Worm (Caenorhabditis elegans) whole organism, young adult: ENCODE data around the gene sql-1.

Experiments
- cebp-1 ChIP-seq, 2 experiments: fragments of 200-800 bp in 1 of 2; sonication (Bioruptor generic) in 1 of 2; sonication (generic microtip) in 1 of 2; IDR thresholded peaks in 1 of 2; optimal IDR thresholded peaks in 1 of 2; 2 replicates each; pipeline versions ENCODE4 v1.3.6 to Lab custom; 2017 to 2022; ENCODE audit warnings: missing compliant biosample characterization in 2 of 2, missing genetic modification characterization in 2 of 2, mild to moderate bottlenecking in 1 of 2, missing genetic modification reagents in 1 of 2, moderate library complexity in 1 of 2
- ceh-91 ChIP-seq: fragments of 200-800 bp; sonication (Bioruptor generic); IDR thresholded peaks from 2 replicates; pipeline ENCODE4 v1.3.6; 2022; ENCODE audit warnings: missing genetic modification reagents, missing genetic modification characterization, missing compliant biosample characterization
- ekl-4 ChIP-seq: fragments of 200-800 bp; sonication (Bioruptor generic); IDR thresholded peaks from 2 replicates; pipeline ENCODE4 v1.3.6; 2022; ENCODE audit warnings: missing genetic modification reagents, missing genetic modification characterization, missing compliant biosample characterization
- him-1 ChIP-seq: sonication (generic microtip); optimal IDR thresholded peaks from 2 replicates; lab custom pipeline; 2016; ENCODE audit warnings: missing genotype, missing genetic modification reagents, missing genetic modification characterization, missing compliant biosample characterization
- let-607 ChIP-seq, 2 experiments: fragments of 200-800 bp in 1 of 2; sonication (Bioruptor generic) in 1 of 2; sonication (generic microtip) in 1 of 2; optimal IDR thresholded peaks; 2 replicates each; lab custom pipeline; 2016 to 2018; ENCODE audit warnings: mild to moderate bottlenecking in 2 of 2, missing compliant biosample characterization in 2 of 2, missing genetic modification characterization in 2 of 2, moderate library complexity in 2 of 2, missing genotype in 1 of 2
- nfyb-1 ChIP-seq: fragments of 200-800 bp; sonication (Bioruptor generic); IDR thresholded peaks from 2 replicates; pipeline ENCODE4 v1.3.6; 2022; ENCODE audit warnings: missing genetic modification reagents, missing genetic modification characterization, missing compliant biosample characterization
- sptf-2 ChIP-seq: fragments of 200-800 bp; sonication (Bioruptor generic); optimal IDR thresholded peaks from 2 replicates; lab custom pipeline; 2018; ENCODE audit warnings: mild to moderate bottlenecking, missing genetic modification characterization, missing compliant biosample characterization
- ztf-6 ChIP-seq: fragments of 200-800 bp; sonication (Bioruptor generic); IDR thresholded peaks from 2 replicates; pipeline ENCODE4 v1.3.6; 2022; ENCODE audit warnings: missing genetic modification reagents, missing genetic modification characterization, missing compliant biosample characterization

ce11 chrIII:12551253-12551652 lies 51.9 kb downstream of the sql-1 start:
- TF ChIP-seq him-1 (no peak), let-607 (tag; optimal IDR thresholded peaks at IDR 0.05; lab: Kevin White, UChicago) (no peak), ceh-91 (GFP tag; lab: Robert Waterston, UW) (no peak), ztf-6 (no peak), sptf-2 (GFP tag; lab: Kevin White, UChicago) (no peak), ekl-4 (GFP tag; lab: Robert Waterston, UW) (no peak), nfyb-1 (GFP tag; lab: Robert Waterston, UW) (no peak), cebp-1 (GFP tag; IDR thresholded peaks at IDR 0.05; lab: Robert Waterston, UW) (no peak), cebp-1 (tag; optimal IDR thresholded peaks at IDR 0.05; lab: Kevin White, UChicago) (no peak)
